Worm (Caenorhabditis elegans) whole organism, late embryonic: ENCODE results near the gene cbs-1.

Experiments used
- K02D7.2 ChIP-seq: sonication (generic microtip); optimal IDR thresholded peaks from 2 replicates; lab custom pipeline; 2017; ENCODE audit warnings: mild to moderate bottlenecking, missing genetic modification characterization, missing compliant biosample characterization
- ama-1 ChIP-seq: fragments of 150-350 bp; optimal IDR thresholded peaks from 2 replicates; lab custom pipeline; 2014
- ceh-48 ChIP-seq: sonication (generic microtip); optimal IDR thresholded peaks from 2 replicates; lab custom pipeline; 2016; ENCODE audit warnings: missing genetic modification characterization, inconsistent platforms, missing compliant biosample characterization
- dve-1 ChIP-seq: sonication (generic microtip); optimal IDR thresholded peaks from 2 replicates; lab custom pipeline; 2017; ENCODE audit warnings: antibody characterized with exemption, mild to moderate bottlenecking, missing genetic modification characterization, missing compliant biosample characterization
- elt-2 ChIP-seq: sonication (generic microtip); optimal IDR thresholded peaks from 2 replicates; lab custom pipeline; 2016; ENCODE audit warnings: missing genetic modification reagents, missing genetic modification characterization, missing compliant biosample characterization
- elt-4 ChIP-seq: sonication (generic microtip); optimal IDR thresholded peaks from 2 replicates; lab custom pipeline; 2016; ENCODE audit warnings: missing genetic modification characterization, missing compliant biosample characterization
- ets-4 ChIP-seq: sonication (generic microtip); optimal IDR thresholded peaks from 2 replicates; lab custom pipeline; 2016; ENCODE audit warnings: missing genetic modification characterization, missing compliant biosample characterization
- gmeb-2 ChIP-seq: sonication (generic microtip); optimal IDR thresholded peaks from 2 replicates; lab custom pipeline; 2016; ENCODE audit warnings: missing genetic modification characterization, inconsistent platforms, missing compliant biosample characterization
- hlh-8 ChIP-seq: sonication (generic microtip); optimal IDR thresholded peaks from 2 replicates; lab custom pipeline; 2016; ENCODE audit warnings: missing genotype, missing genetic modification characterization, missing compliant biosample characterization
- nhr-11 ChIP-seq: fragments of 150-350 bp; optimal IDR thresholded peaks from 2 replicates; lab custom pipeline; 2014; ENCODE audit warnings: missing biosample characterization, missing genetic modification characterization
- pat-9 ChIP-seq: fragments of 200-800 bp; sonication (Bioruptor generic); optimal IDR thresholded peaks from 2 replicates; lab custom pipeline; 2018; ENCODE audit warnings: mild to moderate bottlenecking, missing genetic modification characterization, moderate library complexity, missing compliant biosample characterization
- tbx-2 ChIP-seq: sonication (generic microtip); optimal IDR thresholded peaks from 2 replicates; lab custom pipeline; 2016; ENCODE audit warnings: missing genetic modification characterization, missing compliant biosample characterization
- tbx-7 ChIP-seq: sonication (generic microtip); optimal IDR thresholded peaks from 2 replicates; lab custom pipeline; 2016; ENCODE audit warnings: missing genotype, missing genetic modification characterization, missing compliant biosample characterization
- unc-3 ChIP-seq, 2 experiments: fragments of 200-800 bp in 1 of 2; sonication (Bioruptor generic) in 1 of 2; sonication (generic microtip) in 1 of 2; conservative IDR thresholded peaks in 1 of 2; optimal IDR thresholded peaks in 1 of 2; 2 replicates each; pipeline versions ENCODE4 v1.3.6 to Lab custom; 2016 to 2022; ENCODE audit warnings: missing compliant biosample characterization in 2 of 2, missing genetic modification characterization in 2 of 2, missing genetic modification reagents in 1 of 2

DNA sequence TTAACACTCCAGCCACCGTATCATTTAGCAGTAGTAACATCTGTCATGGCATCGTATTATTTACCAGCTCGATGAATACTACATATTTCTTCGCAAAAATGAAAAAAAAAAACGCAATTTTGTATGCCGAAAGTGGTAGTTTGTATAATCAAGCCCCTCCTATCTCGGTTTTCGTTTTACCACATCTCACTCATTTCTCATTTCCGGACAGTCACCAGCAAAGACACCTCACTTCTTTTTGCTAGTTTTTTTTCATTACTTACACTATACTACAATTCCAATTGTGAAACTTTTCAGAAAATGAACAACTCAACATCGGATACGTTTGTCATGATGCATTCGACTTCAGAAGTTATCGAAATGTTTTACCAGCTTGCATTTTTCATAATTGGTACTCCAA is 4.9 kb upstream of the cbs-1 start, which contains the start of gene gnrr-3:
- TF ChIP-seq dve-1 (tag; lab: Kevin White, UChicago) (no peak), unc-3 (GFP tag; conservative IDR thresholded peaks at IDR 0.05; lab: Robert Waterston, UW) (no peak), unc-3 (tag; optimal IDR thresholded peaks at IDR 0.05; lab: Kevin White, UChicago) (no peak), elt-4 (tag; lab: Kevin White, UChicago) (no peak), tbx-2 (no peak), elt-2 (tag; lab: Kevin White, UChicago) (no peak), nhr-11 (tag; lab: Kevin White, UChicago) (no peak), ama-1 (lab: Kevin White, UChicago) (no peak), ceh-48 (tag; lab: Kevin White, UChicago) (no peak), tbx-7 (tag; lab: Kevin White, UChicago) (no peak), hlh-8 (tag; lab: Kevin White, UChicago) (no peak), ets-4 (tag; lab: Kevin White, UChicago) (no peak), gmeb-2 (tag; lab: Kevin White, UChicago) (no peak), pat-9 (tag; lab: Kevin White, UChicago) (no peak), K02D7.2 (tag; lab: Kevin White, UChicago) (no peak)
